Worm (Caenorhabditis elegans): Measurements from ENCODE around the gene D2021.4.
A peak's percentile ranks its signal among the peaks of the same experiment; 100 is the strongest.

Gene D2021.4

DNA sequence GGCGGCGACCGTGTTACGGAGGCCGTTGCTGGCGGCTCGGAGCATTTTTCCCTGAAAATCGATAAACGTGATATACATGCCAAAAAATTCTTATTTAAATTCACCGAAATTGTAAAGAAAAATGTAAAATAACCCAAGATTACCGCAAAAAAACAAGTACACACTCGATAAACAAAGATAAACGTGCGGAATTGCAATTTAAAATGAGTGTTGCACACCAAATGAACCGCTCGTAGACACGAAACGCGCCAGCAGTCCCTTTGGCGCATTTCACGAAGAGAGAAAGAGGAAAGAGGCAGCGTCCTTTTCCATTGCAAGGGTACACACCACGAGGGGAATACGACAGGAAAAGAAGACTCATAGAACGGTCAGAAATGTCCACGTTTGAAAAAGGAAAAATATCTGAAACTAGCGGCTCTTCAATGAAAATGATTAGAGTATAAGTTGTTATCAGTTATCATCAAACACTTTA is 2.9 kb downstream of the D2021.4 start, which contains the start of gene sdha-1:
Gene sdha-1 (minus strand): TSS at position 51 of the 472 bp plus-strand sequence.
- TF ChIP-seq nhr-129 (tag; optimal IDR thresholded peaks at IDR 0.05), result peak; percentile 98
- TF ChIP-seq ztf-11 (tag; optimal IDR thresholded peaks at IDR 0.05), result no peak
- no peak for TF ChIP-seq ama-1 (optimal IDR thresholded peaks at IDR 0.05)
- no peak for TF ChIP-seq R02D3.7 (tag; optimal IDR thresholded peaks at IDR 0.05)
- TF ChIP-seq nhr-237 (tag; optimal IDR thresholded peaks at IDR 0.05), result no peak
- no peak for TF ChIP-seq mbf-1 (tag; optimal IDR thresholded peaks at IDR 0.05)
- TF ChIP-seq fos-1 (tag; optimal IDR thresholded peaks at IDR 0.05), result peak; percentile 90
- TF ChIP-seq skn-1 (tag; optimal IDR thresholded peaks at IDR 0.05), result no peak
- TF ChIP-seq unc-39 (tag; optimal IDR thresholded peaks at IDR 0.05), result no peak
- TF ChIP-seq peb-1 (tag; optimal IDR thresholded peaks at IDR 0.05), result no peak
- TF ChIP-seq elt-1 (tag; optimal IDR thresholded peaks at IDR 0.05), result peak; percentile 4
- TF ChIP-seq unc-55 (GFP tag; optimal IDR thresholded peaks at IDR 0.05), result peak; percentile 86
- TF ChIP-seq lin-11 (tag; optimal IDR thresholded peaks at IDR 0.05), result peak; percentile 62
- no peak for TF ChIP-seq nhr-12 (tag; optimal IDR thresholded peaks at IDR 0.05)
- TF ChIP-seq nhr-77 (tag; optimal IDR thresholded peaks at IDR 0.05), result no peak
- peak; percentile 77 for TF ChIP-seq zag-1 (tag; optimal IDR thresholded peaks at IDR 0.05)
- TF ChIP-seq sma-3 (GFP tag; optimal IDR thresholded peaks at IDR 0.05), result peak; percentile 88
- peak; percentile 82 for TF ChIP-seq gmeb-1 (tag; optimal IDR thresholded peaks at IDR 0.05)
- no peak for TF ChIP-seq unc-62 (GFP tag; optimal IDR thresholded peaks at IDR 0.05)
- TF ChIP-seq nhr-23 (tag; optimal IDR thresholded peaks at IDR 0.05), result no peak
- peak; percentile 85 for TF ChIP-seq sem-4 (tag; optimal IDR thresholded peaks at IDR 0.05)
- no peak for TF ChIP-seq blmp-1 (tag; optimal IDR thresholded peaks at IDR 0.05; ENCODE audit: insufficient read depth)
- peak; percentile 16 for TF ChIP-seq nhr-10 (tag; optimal IDR thresholded peaks at IDR 0.05)
- no peak for TF ChIP-seq lin-39 (tag; optimal IDR thresholded peaks at IDR 0.05)
- peak; percentile 37 for TF ChIP-seq mab-5 (tag; optimal IDR thresholded peaks at IDR 0.05)
- TF ChIP-seq ztf-4 (tag; optimal IDR thresholded peaks at IDR 0.05), result peak; percentile 67
- TF ChIP-seq nhr-11 (tag; optimal IDR thresholded peaks at IDR 0.05), result no peak
- no peak for TF ChIP-seq aly-2 (tag; optimal IDR thresholded peaks at IDR 0.05)
- peak; percentile 66 for TF ChIP-seq ceh-16 (tag; optimal IDR thresholded peaks at IDR 0.05)
- TF ChIP-seq snpc-4 (tag; optimal IDR thresholded peaks at IDR 0.05), result peak; percentile 82
- no peak for TF ChIP-seq ceh-82 (tag; optimal IDR thresholded peaks at IDR 0.05)
- peak; percentile 81 for TF ChIP-seq egl-27 (tag; optimal IDR thresholded peaks at IDR 0.05)
- TF ChIP-seq crh-2 (tag; optimal IDR thresholded peaks at IDR 0.05), result peak; percentile 95
- peak; percentile 91 for TF ChIP-seq F13H6.1 (tag; optimal IDR thresholded peaks at IDR 0.05)
- TF ChIP-seq dmd-4 (tag; optimal IDR thresholded peaks at IDR 0.05), result no peak
- peak; percentile 12 for TF ChIP-seq Y55F3AM.14 (GFP tag; optimal IDR thresholded peaks at IDR 0.05)
- TF ChIP-seq C34F6.9 (tag; optimal IDR thresholded peaks at IDR 0.05), result peak; percentile 94
- TF ChIP-seq sma-9 (GFP tag; optimal IDR thresholded peaks at IDR 0.05), result peak; percentile 92
- TF ChIP-seq sma-9 (tag; optimal IDR thresholded peaks at IDR 0.05), result no peak
- peak; percentile 84 for TF ChIP-seq nhr-25 (tag; optimal IDR thresholded peaks at IDR 0.05)
- TF ChIP-seq ztf-1 (GFP tag; conservative IDR thresholded peaks at IDR 0.05), result no peak
- TF ChIP-seq mdl-1 (tag; optimal IDR thresholded peaks at IDR 0.05), result peak; percentile 37 to 78
- peak; percentile 90 for TF ChIP-seq nhr-6 (tag; optimal IDR thresholded peaks at IDR 0.05)
- peak; percentile 44 to 88 for TF ChIP-seq lsy-2 (tag; optimal IDR thresholded peaks at IDR 0.05)
- peak; percentile 73 for TF ChIP-seq nhr-21 (tag; optimal IDR thresholded peaks at IDR 0.05)
- no peak for TF ChIP-seq ZK546.5 (tag; optimal IDR thresholded peaks at IDR 0.05)
- no peak for TF ChIP-seq elt-3 (tag; optimal IDR thresholded peaks at IDR 0.05)
- peak; percentile 83 for TF ChIP-seq lin-13 (GFP tag; optimal IDR thresholded peaks at IDR 0.05)
- TF ChIP-seq alr-1 (tag; optimal IDR thresholded peaks at IDR 0.05), result no peak

Measured in whole organism, L2 larva.